Fruit fly (Drosophila melanogaster): ENCODE results near the gene Rab9Fa.

DNA sequence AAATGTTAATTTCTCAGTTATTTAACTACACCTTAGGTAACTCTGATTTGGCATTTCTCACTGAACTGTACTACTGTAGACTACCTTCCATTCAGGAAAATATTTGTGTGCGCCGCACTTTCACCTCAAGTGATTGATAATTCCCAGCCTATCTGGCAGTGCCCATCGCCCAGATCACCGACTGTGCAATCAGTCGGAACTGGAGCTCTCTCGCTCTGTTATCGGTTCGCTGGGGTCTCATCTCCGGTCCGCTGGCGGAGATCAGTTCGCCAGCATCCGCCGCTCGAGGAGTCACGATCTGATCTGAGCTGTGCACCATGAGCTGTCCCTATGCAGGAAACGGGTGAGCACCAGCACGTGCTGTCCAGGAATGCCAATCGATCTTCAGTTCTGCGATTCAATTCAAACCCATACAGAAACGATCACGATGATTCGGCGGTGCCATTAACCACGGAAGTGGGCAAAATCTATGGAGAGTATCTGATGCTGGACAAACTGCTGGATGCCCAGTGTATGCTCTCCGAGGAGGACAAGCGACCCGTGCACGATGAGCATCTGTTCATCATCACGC lies 27.0 kb downstream of the Rab9Fa start, which contains the start of gene v:
- TF ChIP-seq Dll (optimal IDR thresholded peaks at IDR 0.05) (no peak), psq (optimal IDR thresholded peaks at IDR 0.05) (no peak), pan (optimal IDR thresholded peaks at IDR 0.05) (no peak)
